Fruit fly (Drosophila melanogaster) S2 (cell line): ENCODE data around the gene CG13386.

Experiments used
- CG8478 ChIP-seq: fragments of >200 bp; optimal IDR thresholded peaks from 2 replicates; lab custom pipeline; 2018
- CTCF ChIP-seq, 2 experiments: fragments of >200 bp; optimal IDR thresholded peaks; 2 replicates each; lab custom pipeline; 2018

- TF ChIP-seq CTCF (optimal IDR thresholded peaks at IDR 0.05; lab: Kevin White, UChicago) = no peak
- no peak for TF ChIP-seq CG8478
Measured at dm6 chr2L:8424090-8424470, 25.3 kb downstream of the CG13386 start.
